Worm (Caenorhabditis elegans) whole organism, early embryonic: ENCODE results near the gene exc-15.

Experiments
- B0310.2 ChIP-seq: sonication (generic microtip); optimal IDR thresholded peaks from 2 replicates; lab custom pipeline; 2016; ENCODE audit warnings: mild to moderate bottlenecking, missing genetic modification characterization, missing compliant biosample characterization
- F13C5.2 ChIP-seq: sonication (generic microtip); optimal IDR thresholded peaks from 2 replicates; lab custom pipeline; 2017; ENCODE audit warnings: mild to moderate bottlenecking, missing genetic modification characterization, inconsistent platforms, missing compliant biosample characterization
- aly-1 ChIP-seq: sonication (generic microtip); optimal IDR thresholded peaks from 2 replicates; lab custom pipeline; 2016; ENCODE audit warnings: missing genetic modification characterization, missing compliant biosample characterization
- ama-1 ChIP-seq: fragments of 150-350 bp; optimal IDR thresholded peaks from 2 replicates; lab custom pipeline; 2014
- ceh-13 ChIP-seq: fragments of 200-800 bp; sonication (Bioruptor generic); optimal IDR thresholded peaks from 2 replicates; lab custom pipeline; 2018; ENCODE audit warnings: mild to moderate bottlenecking, missing genetic modification characterization, missing compliant biosample characterization
- ceh-36 ChIP-seq: sonication (generic microtip); optimal IDR thresholded peaks from 2 replicates; lab custom pipeline; 2016; ENCODE audit warnings: missing genetic modification characterization, inconsistent platforms, missing compliant biosample characterization
- ets-7 ChIP-seq: sonication (generic microtip); optimal IDR thresholded peaks from 2 replicates; lab custom pipeline; 2016; ENCODE audit warnings: missing genotype, missing genetic modification characterization, missing compliant biosample characterization
- flt-1 ChIP-seq: fragments of 200-800 bp; sonication (Bioruptor generic); IDR thresholded peaks from 2 replicates; pipeline ENCODE4 v1.3.6; 2022; ENCODE audit warnings: missing genetic modification characterization, missing compliant biosample characterization
- hmbx-1 ChIP-seq: sonication (generic microtip); optimal IDR thresholded peaks from 2 replicates; lab custom pipeline; 2016; ENCODE audit warnings: mild to moderate bottlenecking, missing genetic modification characterization, missing compliant biosample characterization
- hmg-4 ChIP-seq: fragments of 200-800 bp; sonication (Bioruptor generic); optimal IDR thresholded peaks from 2 replicates; lab custom pipeline; 2018; ENCODE audit warnings: mild to moderate bottlenecking, missing genetic modification characterization, missing compliant biosample characterization
- hnd-1 ChIP-seq: sonication (generic microtip); optimal IDR thresholded peaks from 2 replicates; lab custom pipeline; 2016; ENCODE audit warnings: missing genetic modification characterization, missing compliant biosample characterization
- pes-1 ChIP-seq: fragments of 200-800 bp; sonication (Bioruptor generic); IDR thresholded peaks from 2 replicates; pipeline ENCODE4 v1.3.6; 2022; ENCODE audit warnings: missing genetic modification reagents, missing genetic modification characterization, missing compliant biosample characterization
- scrt-1 ChIP-seq: fragments of 200-800 bp; sonication (Bioruptor generic); IDR thresholded peaks from 2 replicates; pipeline ENCODE4 v1.3.6; 2022; ENCODE audit warnings: missing genetic modification characterization, missing compliant biosample characterization
- sea-1 ChIP-seq: fragments of 200-800 bp; sonication (Bioruptor generic); conservative IDR thresholded peaks from 2 replicates; pipeline ENCODE4 v1.3.6; 2022; ENCODE audit warnings: missing genetic modification characterization, missing compliant biosample characterization
- tbx-11 ChIP-seq: fragments of 200-800 bp; sonication (Bioruptor generic); IDR thresholded peaks from 2 replicates; pipeline ENCODE4 v1.3.6; 2022; ENCODE audit warnings: missing genetic modification characterization, missing compliant biosample characterization
- tbx-37 ChIP-seq: fragments of 200-800 bp; sonication (Bioruptor generic); conservative IDR thresholded peaks from 2 replicates; pipeline ENCODE4 v1.3.6; 2022; ENCODE audit warnings: missing genetic modification reagents, missing genetic modification characterization, missing compliant biosample characterization
- tra-4 ChIP-seq: sonication (generic microtip); optimal IDR thresholded peaks from 2 replicates; lab custom pipeline; 2017; ENCODE audit warnings: missing genetic modification characterization, missing compliant biosample characterization

Gene exc-15

DNA sequence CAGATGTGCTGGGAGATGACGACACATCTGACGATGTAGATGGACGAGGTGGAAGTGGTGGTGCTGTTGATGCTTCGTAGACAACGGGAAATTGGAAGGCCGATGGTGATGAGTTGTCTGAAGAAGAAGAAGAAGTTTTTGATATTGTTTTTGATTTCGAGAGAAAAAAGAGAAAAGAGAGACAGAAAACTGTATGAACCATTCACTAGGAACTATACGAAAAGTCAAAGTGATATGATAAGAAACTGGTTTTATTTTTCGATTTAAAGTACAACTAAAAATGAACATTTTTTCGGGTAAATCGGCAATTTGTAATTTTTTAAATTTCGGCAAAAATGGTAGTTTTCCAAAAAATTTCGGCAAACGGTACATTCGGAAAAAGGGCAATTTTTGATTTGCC, 35.4 kb downstream of the exc-15 start:
- no peak for TF ChIP-seq ceh-13
- no peak for TF ChIP-seq ceh-36 (tag; lab: Kevin White, UChicago)
- no peak for TF ChIP-seq tbx-37 (GFP tag; lab: Robert Waterston, UW)
- TF ChIP-seq scrt-1 (GFP tag; lab: Robert Waterston, UW): no peak
- no peak for TF ChIP-seq hmbx-1 (tag; lab: Kevin White, UChicago)
- no peak for TF ChIP-seq ama-1 (lab: Kevin White, UChicago)
- no peak for TF ChIP-seq flt-1 (GFP tag; lab: Robert Waterston, UW)
- TF ChIP-seq aly-1 (tag; lab: Kevin White, UChicago): no peak
- TF ChIP-seq B0310.2 (tag; lab: Kevin White, UChicago): no peak
- no peak for TF ChIP-seq sea-1 (GFP tag; lab: Robert Waterston, UW)
- TF ChIP-seq hnd-1 (tag; lab: Kevin White, UChicago): no peak
- no peak for TF ChIP-seq ets-7
- TF ChIP-seq hmg-4: no peak
- TF ChIP-seq tbx-11 (GFP tag; lab: Robert Waterston, UW): no peak
- TF ChIP-seq pes-1 (GFP tag; lab: Robert Waterston, UW): no peak
- TF ChIP-seq F13C5.2 (tag; lab: Kevin White, UChicago): no peak
- TF ChIP-seq tra-4 (tag; lab: Kevin White, UChicago): no peak

- TF ChIP-seq pes-1 (GFP tag; lab: Robert Waterston, UW) (no peak), ama-1 (lab: Kevin White, UChicago) (no peak), hmbx-1 (tag; lab: Kevin White, UChicago) (no peak), tra-4 (tag; lab: Kevin White, UChicago) (no peak)
Measured at ce11 chrV:4523312-4523711, 40.1 kb downstream of the exc-15 start.

DNA sequence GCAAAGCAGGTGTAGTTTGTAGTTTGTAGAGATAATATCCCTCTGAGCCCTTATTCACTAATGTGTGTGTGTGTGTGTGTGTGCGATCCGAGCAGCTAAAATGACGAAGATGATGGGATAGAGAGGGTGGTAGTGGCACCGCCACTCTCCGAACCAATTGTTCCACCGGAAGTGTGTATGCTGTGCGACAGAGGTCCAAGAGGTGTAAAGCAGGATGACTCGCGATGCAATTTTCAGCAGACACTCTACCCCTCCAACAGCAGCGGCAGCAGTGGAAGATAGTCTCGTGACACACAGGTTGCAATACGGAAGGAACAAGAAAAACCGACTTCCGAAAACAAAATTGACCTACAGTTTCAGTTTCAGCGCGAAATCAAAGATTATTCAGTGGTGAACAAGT, 40.6 kb downstream of the exc-15 start:
- TF ChIP-seq B0310.2 (tag; lab: Kevin White, UChicago) (no peak), pes-1 (GFP tag; lab: Robert Waterston, UW) (no peak), hnd-1 (tag; lab: Kevin White, UChicago) (no peak), ets-7 (no peak), flt-1 (GFP tag; lab: Robert Waterston, UW) (no peak), ama-1 (lab: Kevin White, UChicago) (no peak), tbx-37 (GFP tag; lab: Robert Waterston, UW) (no peak), F13C5.2 (tag; lab: Kevin White, UChicago) (no peak)

DNA sequence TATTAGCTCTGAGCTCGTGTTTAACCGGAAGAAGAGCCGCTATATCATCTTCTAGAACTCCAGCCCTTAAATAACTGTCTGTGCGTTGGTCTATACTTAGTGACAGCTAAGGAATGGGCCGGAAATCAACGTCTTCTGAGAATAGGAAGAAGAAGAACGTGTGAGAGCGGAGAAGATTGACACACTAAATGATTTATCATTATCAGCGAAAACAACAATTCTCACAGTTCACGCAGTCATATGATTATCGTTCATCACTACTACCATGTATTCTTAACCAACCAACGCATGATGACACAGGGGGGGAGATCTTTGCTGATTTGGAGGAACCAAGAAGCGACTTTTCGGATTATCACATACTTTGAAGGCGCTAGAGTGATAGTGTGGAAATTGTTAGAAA, 41.1 kb downstream of the exc-15 start:
- TF ChIP-seq hmbx-1 (tag; lab: Kevin White, UChicago): no peak
- no peak for TF ChIP-seq B0310.2 (tag; lab: Kevin White, UChicago)

DNA sequence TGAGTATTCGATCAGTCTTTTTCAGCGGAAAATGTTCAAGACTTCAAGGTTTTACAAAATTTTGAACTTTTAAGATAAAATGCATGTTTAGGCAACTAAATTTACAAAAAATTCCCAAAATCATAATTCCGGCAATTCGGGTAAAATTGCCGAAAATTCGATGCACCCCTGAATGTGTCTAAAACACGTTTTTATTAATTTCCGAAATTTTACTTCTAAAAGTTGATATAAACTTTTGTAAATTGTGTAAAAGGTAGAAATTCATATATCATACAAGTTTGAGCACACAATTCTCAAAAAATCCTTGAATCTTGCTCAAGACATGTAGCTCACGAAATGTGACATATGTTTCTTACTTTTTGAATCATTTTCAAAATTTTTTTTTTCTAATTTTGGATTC, 41.8 kb downstream of the exc-15 start:
- TF ChIP-seq pes-1 (GFP tag; lab: Robert Waterston, UW) (no peak), flt-1 (GFP tag; lab: Robert Waterston, UW) (no peak), hmg-4 (no peak), tra-4 (tag; lab: Kevin White, UChicago) (no peak), sea-1 (GFP tag; lab: Robert Waterston, UW) (no peak), B0310.2 (tag; lab: Kevin White, UChicago) (no peak), ets-7 (no peak), hnd-1 (tag; lab: Kevin White, UChicago) (no peak), ceh-36 (tag; lab: Kevin White, UChicago) (no peak), ceh-13 (no peak), tbx-37 (GFP tag; lab: Robert Waterston, UW) (no peak), tbx-11 (GFP tag; lab: Robert Waterston, UW) (no peak)

ce11 chrV:4525512-4525911, 42.3 kb downstream of the exc-15 start:
- TF ChIP-seq hnd-1 (tag; lab: Kevin White, UChicago) (no peak), flt-1 (GFP tag; lab: Robert Waterston, UW) (no peak), B0310.2 (tag; lab: Kevin White, UChicago) (no peak), ama-1 (lab: Kevin White, UChicago) (no peak), ets-7 (no peak), tbx-11 (GFP tag; lab: Robert Waterston, UW) (no peak)

ce11 chrV:4526801-4527425, 43.7 kb downstream of the exc-15 start:
- TF ChIP-seq tra-4 (tag; lab: Kevin White, UChicago): no peak
- TF ChIP-seq tbx-11 (GFP tag; lab: Robert Waterston, UW): no peak
- no peak for TF ChIP-seq F13C5.2 (tag; lab: Kevin White, UChicago)
- no peak for TF ChIP-seq tbx-37 (GFP tag; lab: Robert Waterston, UW)
- no peak for TF ChIP-seq ceh-36 (tag; lab: Kevin White, UChicago)

DNA sequence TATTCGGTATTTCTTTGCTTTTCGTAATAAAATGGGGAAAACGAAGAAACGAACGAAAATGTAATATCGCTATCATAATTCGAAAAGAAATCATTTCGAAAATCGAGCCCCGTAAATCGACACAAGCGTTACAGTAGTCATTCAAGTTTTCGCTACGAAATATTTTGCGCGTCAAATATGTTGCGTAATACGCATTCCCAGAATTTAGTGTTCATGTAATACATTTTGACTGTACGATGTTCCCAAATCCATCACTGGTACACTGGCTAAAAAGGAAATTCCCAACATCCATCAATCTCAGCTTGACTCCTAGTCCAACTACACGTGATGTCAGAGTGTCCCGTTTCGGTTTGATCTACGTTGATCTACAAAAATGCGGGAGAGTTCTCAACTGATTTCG, 44.7 kb downstream of the exc-15 start:
- TF ChIP-seq scrt-1 (GFP tag; lab: Robert Waterston, UW) (no peak), F13C5.2 (tag; lab: Kevin White, UChicago) (no peak), sea-1 (GFP tag; lab: Robert Waterston, UW) (no peak), tbx-11 (GFP tag; lab: Robert Waterston, UW) (no peak), ceh-36 (tag; lab: Kevin White, UChicago) (no peak), tra-4 (tag; lab: Kevin White, UChicago) (no peak), hmbx-1 (tag; lab: Kevin White, UChicago) (no peak), B0310.2 (tag; lab: Kevin White, UChicago) (no peak), ama-1 (lab: Kevin White, UChicago) (no peak), aly-1 (tag; lab: Kevin White, UChicago) (no peak), ets-7 (no peak), tbx-37 (GFP tag; lab: Robert Waterston, UW) (no peak), hmg-4 (no peak), pes-1 (GFP tag; lab: Robert Waterston, UW) (no peak)
